Worm (Caenorhabditis elegans): ENCODE results near the gene pinn-1.

The pinn-1 gene

DNA sequence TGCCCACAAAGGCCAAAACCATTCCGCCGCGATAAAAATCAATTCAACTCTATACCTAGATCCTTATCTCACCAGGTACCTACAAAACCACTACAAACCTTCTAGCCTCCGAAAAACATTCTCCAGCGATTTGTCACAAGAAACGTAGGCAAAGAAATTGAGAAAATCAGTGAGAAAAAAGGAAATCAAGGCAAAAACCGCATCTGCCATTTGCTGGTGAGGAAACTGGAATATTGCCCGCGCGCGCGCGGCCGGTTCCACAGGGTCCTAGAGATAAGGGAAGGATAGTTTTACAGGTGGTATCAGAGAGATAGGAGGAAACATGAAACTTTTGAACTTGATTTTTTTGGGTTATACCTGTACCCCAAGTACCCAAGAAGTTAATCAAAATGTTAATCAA lies 31.2 kb downstream of the pinn-1 start (continued):
- TF ChIP-seq mdl-1 (tag; optimal IDR thresholded peaks at IDR 0.05): peak in 1 of 2 experiments; percentile 15
- TF ChIP-seq hlh-11 (tag; optimal IDR thresholded peaks at IDR 0.05): peak; percentile 40
- TF ChIP-seq dpl-1 (GFP tag; optimal IDR thresholded peaks at IDR 0.05): no peak
- peak; percentile 98 for TF ChIP-seq nhr-28 (tag; optimal IDR thresholded peaks at IDR 0.05)
- no peak for TF ChIP-seq spr-1 (tag; optimal IDR thresholded peaks at IDR 0.05)
- no peak for TF ChIP-seq spr-3 (GFP tag; optimal IDR thresholded peaks at IDR 0.05)

DNA sequence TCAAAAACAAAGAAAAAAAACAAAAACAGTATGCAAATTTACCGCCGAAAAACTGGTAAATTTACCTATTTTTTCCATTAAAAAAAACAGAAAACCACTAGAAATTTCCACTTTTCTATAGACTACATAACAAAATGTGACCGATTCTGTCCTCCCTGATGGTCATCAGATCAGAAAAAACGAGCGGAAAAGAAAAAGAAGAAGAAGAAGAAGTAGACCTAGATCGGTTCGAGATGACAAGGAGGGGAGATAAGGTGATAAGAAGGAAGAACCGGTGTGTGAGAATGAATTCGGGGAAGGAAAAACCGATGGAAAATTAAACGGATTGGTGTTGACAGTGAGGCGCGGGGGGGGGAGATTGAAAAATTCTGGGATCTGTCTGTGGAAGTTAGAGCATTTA lies 32.7 kb downstream of the pinn-1 start:
- TF ChIP-seq tag-97 (GFP tag; IDR thresholded peaks at IDR 0.05) (no peak), dmd-8 (GFP tag; IDR thresholded peaks at IDR 0.05) (no peak), mdt-29 (GFP tag; IDR thresholded peaks at IDR 0.05) (no peak), ZK546.5 (tag; optimal IDR thresholded peaks at IDR 0.05) (no peak), fkh-10 (GFP tag; optimal IDR thresholded peaks at IDR 0.05) (no peak), daf-16 (GFP tag; optimal IDR thresholded peaks at IDR 0.05) (no peak), daf-16 (tag; optimal IDR thresholded peaks at IDR 0.05) (no peak), lir-3 (tag; optimal IDR thresholded peaks at IDR 0.05) (no peak), hlh-11 (tag; optimal IDR thresholded peaks at IDR 0.05) (peak; percentile 36), lin-38 (GFP tag; IDR thresholded peaks at IDR 0.05) (no peak), nhr-28 (tag; optimal IDR thresholded peaks at IDR 0.05) (peak; percentile 82), daf-19 (GFP tag; conservative IDR thresholded peaks at IDR 0.05) (no peak), dmd-6 (GFP tag; IDR thresholded peaks at IDR 0.05) (no peak)

DNA sequence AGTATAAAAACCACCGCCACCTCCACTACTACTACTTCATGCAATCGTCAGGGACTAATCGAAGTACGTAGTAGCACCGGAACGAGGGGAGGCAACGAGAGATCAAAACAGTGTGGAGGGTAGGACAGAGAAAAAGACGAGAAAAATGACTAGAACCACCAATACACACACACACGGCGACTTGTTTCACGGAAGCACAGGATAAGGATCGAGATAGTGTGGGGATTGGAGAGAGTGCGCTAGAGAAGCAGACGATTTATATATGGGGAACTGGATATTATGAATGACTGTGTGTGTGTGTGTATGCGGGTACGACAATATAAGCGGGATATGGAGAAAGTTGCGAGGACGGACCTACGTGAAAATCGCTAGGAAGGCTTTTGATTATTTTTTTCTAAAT lies 34.0 kb downstream of the pinn-1 start:
- TF ChIP-seq hlh-11 (tag; optimal IDR thresholded peaks at IDR 0.05) (peak; percentile 52), mdt-29 (GFP tag; IDR thresholded peaks at IDR 0.05) (no peak), nhr-28 (tag; optimal IDR thresholded peaks at IDR 0.05) (peak; percentile 53), hlh-30 (tag; optimal IDR thresholded peaks at IDR 0.05; ENCODE audit: insufficient read depth) (peak; percentile 14), ceh-62 (tag; optimal IDR thresholded peaks at IDR 0.05) (no peak), aha-1 (tag) (peak; percentile 14), nhr-25 (tag; optimal IDR thresholded peaks at IDR 0.05; ENCODE audit: borderline replicate concordance, insufficient read depth) (peak; percentile 15), gei-8 (GFP tag; optimal IDR thresholded peaks at IDR 0.05) (no peak), duxl-1 (tag; optimal IDR thresholded peaks at IDR 0.05; ENCODE audit: poor library complexity) (no peak)

DNA sequence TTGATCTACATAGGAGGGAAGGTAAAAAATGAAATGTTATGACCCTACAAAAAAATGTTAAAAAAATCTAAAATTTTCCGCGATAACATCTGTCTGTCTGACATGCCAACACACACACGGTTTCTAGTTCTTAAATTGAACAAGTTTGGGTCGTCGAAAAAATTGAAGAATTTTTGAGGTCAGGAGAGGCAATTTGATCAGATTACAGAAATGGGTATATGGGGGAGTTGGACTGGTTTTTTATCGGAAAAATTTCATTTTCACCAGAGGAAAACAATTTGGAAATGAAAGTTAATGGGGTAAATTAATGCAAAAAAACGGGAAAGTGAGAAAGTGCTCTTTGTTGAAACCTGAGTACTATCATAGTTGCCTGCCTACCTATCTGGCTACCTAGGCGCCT lies 35.0 kb downstream of the pinn-1 start:
- TF ChIP-seq lin-1 (GFP tag; IDR thresholded peaks at IDR 0.05): no peak
- TF ChIP-seq mxl-2 (GFP tag; conservative IDR thresholded peaks at IDR 0.05): no peak
- no peak for TF ChIP-seq arid-1 (GFP tag; conservative IDR thresholded peaks at IDR 0.05)
- TF ChIP-seq hmg-1.1 (GFP tag; IDR thresholded peaks at IDR 0.05): no peak
- TF ChIP-seq F44E2.7 (GFP tag; IDR thresholded peaks at IDR 0.05): no peak
- no peak for TF ChIP-seq hlh-11 (tag; optimal IDR thresholded peaks at IDR 0.05)
- no peak for TF ChIP-seq egl-43 (GFP tag; IDR thresholded peaks at IDR 0.05)
- no peak for TF ChIP-seq ctbp-1 (GFP tag; IDR thresholded peaks at IDR 0.05)
- no peak for TF ChIP-seq ZK546.5 (tag; optimal IDR thresholded peaks at IDR 0.05)
- TF ChIP-seq gei-8 (GFP tag; optimal IDR thresholded peaks at IDR 0.05): no peak
- no peak for TF ChIP-seq zfp-3 (GFP tag; conservative IDR thresholded peaks at IDR 0.05)

DNA sequence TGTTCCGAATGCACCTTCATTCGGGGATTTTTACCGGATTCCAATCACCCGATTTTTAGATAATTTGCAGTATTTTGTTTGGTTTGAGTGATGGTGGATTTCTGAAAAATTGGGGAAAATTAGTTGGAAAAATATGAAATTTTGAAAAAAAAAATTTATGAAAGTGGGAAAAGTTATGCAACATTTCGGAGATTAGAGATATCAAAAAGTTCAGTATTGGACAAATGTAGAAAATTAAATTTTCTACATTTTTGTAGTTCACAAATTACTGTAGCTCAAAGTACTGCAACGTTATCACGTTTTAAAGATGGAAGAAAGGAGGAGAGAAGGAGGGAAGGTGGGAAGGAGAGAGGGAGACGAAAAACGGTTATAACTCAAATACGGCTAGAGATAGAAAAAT lies 36.3 kb downstream of the pinn-1 start, which contains the start of gene ptc-3:
Gene ptc-3 (minus strand): TSS at position 101 of the 400 bp plus-strand sequence.
- TF ChIP-seq nhr-42 (GFP tag; IDR thresholded peaks at IDR 0.05) (no peak), mes-2 (tag; optimal IDR thresholded peaks at IDR 0.05; ENCODE audit: poor library complexity, severe bottlenecking) (no peak)

Data from whole organism, L4 larva.